Worm (Caenorhabditis elegans) whole organism, mixed stage, embryonic: ENCODE data around the gene ccpp-6.

ENCODE experiments used
- blmp-1 ChIP-seq: fragments of 150-350 bp; optimal IDR thresholded peaks from 2 replicates; lab custom pipeline; 2014; ENCODE audit warnings: missing biosample characterization, missing genetic modification characterization
- elt-3 ChIP-seq: fragments of 150-350 bp; optimal IDR thresholded peaks from 2 replicates; lab custom pipeline; 2014; ENCODE audit warnings: missing biosample characterization, missing genetic modification characterization
- ham-2 ChIP-seq: fragments of 200-800 bp; sonication (Bioruptor generic); optimal IDR thresholded peaks from 2 replicates; lab custom pipeline; 2018; ENCODE audit warnings: mild to moderate bottlenecking, missing genetic modification characterization, missing compliant biosample characterization
- lsy-2 ChIP-seq: fragments of 150-350 bp; optimal IDR thresholded peaks from 2 replicates; lab custom pipeline; 2014; ENCODE audit warnings: missing biosample characterization, missing genetic modification characterization
- nhr-28 ChIP-seq: fragments of 150-350 bp; optimal IDR thresholded peaks from 2 replicates; lab custom pipeline; 2014; ENCODE audit warnings: missing biosample characterization, missing genetic modification characterization
- nhr-76 ChIP-seq: sonication (generic microtip); optimal IDR thresholded peaks from 2 replicates; lab custom pipeline; 2017; ENCODE audit warnings: missing biosample characterization, missing genetic modification characterization
- pha-4 ChIP-seq: fragments of 150-350 bp; optimal IDR thresholded peaks from 2 replicates; lab custom pipeline; 2018; ENCODE audit warnings: missing biosample characterization, missing genetic modification reagents, missing genetic modification characterization
- sem-2 ChIP-seq: fragments of 200-800 bp; sonication (Bioruptor generic); optimal IDR thresholded peaks from 2 replicates; lab custom pipeline; 2018; ENCODE audit warnings: mild to moderate bottlenecking, missing genetic modification characterization, missing compliant biosample characterization
- unc-62 ChIP-seq: fragments of 150-350 bp; optimal IDR thresholded peaks from 2 replicates; lab custom pipeline; 2014; ENCODE audit warnings: missing biosample characterization, missing genetic modification reagents, missing genetic modification characterization

DNA sequence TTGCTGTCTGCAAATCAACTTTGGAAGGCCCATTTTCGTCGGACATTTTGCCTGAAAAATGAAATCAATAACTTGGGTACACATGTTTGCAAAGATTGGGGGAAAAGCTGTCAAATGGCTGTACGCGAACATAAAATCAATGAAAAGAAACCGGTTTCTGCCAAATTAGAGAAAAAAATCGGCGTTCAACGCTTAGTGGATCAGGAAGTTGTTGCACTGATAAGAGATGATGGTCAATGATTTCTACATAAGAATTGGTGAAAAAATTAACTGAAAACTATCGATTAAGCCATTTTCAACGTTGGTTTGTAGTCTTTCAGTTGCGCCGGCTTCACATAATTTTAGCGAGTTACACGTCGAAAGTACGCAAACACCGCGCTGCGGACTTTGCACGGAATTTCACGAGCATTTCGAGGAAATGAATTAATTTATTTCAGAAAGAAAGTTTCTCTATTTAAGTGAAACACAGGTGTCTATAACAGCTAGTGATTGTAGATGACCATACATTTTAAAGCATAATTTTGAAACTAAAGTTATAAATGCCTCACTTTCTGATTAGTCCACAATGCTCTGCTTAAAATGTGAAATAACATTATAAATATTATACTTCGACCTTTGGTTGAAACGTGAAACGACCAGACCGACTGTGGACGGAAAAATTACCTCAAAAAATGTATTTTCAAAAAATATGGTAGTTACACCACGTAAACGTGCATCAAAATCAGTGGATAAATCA, 42.6 kb upstream of the ccpp-6 start, which contains the start of the genes F07F6.4 and F07F6.2:
- TF ChIP-seq elt-3 (no peak), lsy-2 (no peak), nhr-76 (tag; lab: Kevin White, UChicago) (no peak), pha-4 (no peak), unc-62 (GFP tag; lab: Kevin White, UChicago) (no peak), ham-2 (GFP tag; lab: Kevin White, UChicago) (peak; percentile 0), blmp-1 (tag; lab: Kevin White, UChicago) (no peak), sem-2 (GFP tag; lab: Kevin White, UChicago) (no peak), nhr-28 (tag; lab: Kevin White, UChicago) (no peak)
